Fruit fly (Drosophila melanogaster) whole organism, wandering third instar larva: ENCODE data around the gene CG16903.

ENCODE experiments used
- Abd-B ChIP-seq: fragments of >200 bp; optimal IDR thresholded peaks from 2 replicates; lab custom pipeline; 2017; ENCODE audit warnings: missing biosample characterization, missing genetic modification characterization
- CG32264 ChIP-seq: fragments of 200-800 bp; sonication (Bioruptor generic); optimal IDR thresholded peaks from 2 replicates; lab custom pipeline; 2016; ENCODE audit warnings: missing biosample characterization, missing genetic modification characterization
- CG9705 ChIP-seq: fragments of 200-800 bp; sonication (Bioruptor generic); optimal IDR thresholded peaks from 2 replicates; lab custom pipeline; 2018; ENCODE audit warnings: missing biosample characterization, mild to moderate bottlenecking, missing genetic modification characterization
- CrebA ChIP-seq: fragments of 200-800 bp; sonication (Bioruptor generic); optimal IDR thresholded peaks from 2 replicates; lab custom pipeline; 2016; ENCODE audit warnings: missing biosample characterization, mild to moderate bottlenecking, missing genetic modification characterization, borderline replicate concordance
- Dfd ChIP-seq: fragments of >200 bp; optimal IDR thresholded peaks from 2 replicates; lab custom pipeline; 2017; ENCODE audit warnings: missing biosample characterization, missing genetic modification characterization
- Dif ChIP-seq: fragments of 200-275, 200-300 bp; sonication (Bioruptor generic); optimal IDR thresholded peaks from 2 replicates; lab custom pipeline; 2018; ENCODE audit warnings: missing biosample characterization, missing genetic modification characterization; ENCODE audit not compliant: partially characterized antibody
- GATAd ChIP-seq: sonication (Bioruptor generic); optimal IDR thresholded peaks from 2 replicates; lab custom pipeline; 2016; ENCODE audit warnings: missing biosample characterization, missing genetic modification characterization
- HLH106 ChIP-seq: fragments of 200-800 bp; optimal IDR thresholded peaks from 3 replicates; lab custom pipeline; 2019; ENCODE audit warnings: missing biosample characterization, mild to moderate bottlenecking, missing genetic modification characterization, moderate library complexity
- Hnf4 ChIP-seq: fragments of 200-800 bp; sonication (Bioruptor generic); optimal IDR thresholded peaks from 2 replicates; lab custom pipeline; 2016; ENCODE audit warnings: missing biosample characterization, mild to moderate bottlenecking, missing genetic modification characterization
- Hr78 ChIP-seq: fragments of >200 bp; optimal IDR thresholded peaks from 2 replicates; lab custom pipeline; 2017; ENCODE audit warnings: missing biosample characterization, missing genetic modification characterization
- Hr83 ChIP-seq: fragments of 200-300 bp; sonication (Bioruptor generic); optimal IDR thresholded peaks from 2 replicates; lab custom pipeline; 2016; ENCODE audit warnings: missing biosample characterization, mild to moderate bottlenecking, missing genetic modification characterization, moderate library complexity; ENCODE audit not compliant: poor library complexity, severe bottlenecking
- Jra ChIP-seq: sonication (Bioruptor generic); optimal IDR thresholded peaks from 2 replicates; lab custom pipeline; 2016; ENCODE audit warnings: missing biosample characterization, missing genetic modification characterization
- Mio ChIP-seq: sonication (Bioruptor generic); optimal IDR thresholded peaks from 2 replicates; lab custom pipeline; 2016; ENCODE audit warnings: missing biosample characterization, missing genetic modification characterization
- Myc ChIP-seq: fragments of >200 bp; optimal IDR thresholded peaks from 2 replicates; lab custom pipeline; 2017
- N ChIP-seq: fragments of >200 bp; optimal IDR thresholded peaks from 2 replicates; lab custom pipeline; 2018; ENCODE audit warnings: missing biosample characterization, missing external identifiers, missing genetic modification characterization
- OdsH ChIP-seq: fragments of 200-800 bp; sonication (Bioruptor generic); optimal IDR thresholded peaks from 2 replicates; lab custom pipeline; 2016; ENCODE audit warnings: missing biosample characterization, mild to moderate bottlenecking, missing genetic modification characterization
- Rel ChIP-seq, 2 experiments: fragments of 200-800 bp; sonication (Bioruptor generic) in 1 of 2; optimal IDR thresholded peaks; 2 replicates in 1 of 2; 3 replicates in 1 of 2; lab custom pipeline; 2016 to 2019; ENCODE audit warnings: mild to moderate bottlenecking in 2 of 2, missing biosample characterization in 2 of 2, missing genetic modification characterization in 2 of 2, moderate library complexity in 1 of 2
- Sp1 ChIP-seq: fragments of 200-800 bp; sonication (Bioruptor generic); optimal IDR thresholded peaks from 3 replicates; lab custom pipeline; 2019; ENCODE audit warnings: missing biosample characterization, mild to moderate bottlenecking, missing genetic modification characterization, moderate library complexity
- Vsx2 ChIP-seq: fragments of 200-300, 225-300 bp; sonication (Bioruptor generic); optimal IDR thresholded peaks from 2 replicates; lab custom pipeline; 2018; ENCODE audit warnings: missing biosample characterization, missing genetic modification characterization; ENCODE audit not compliant: partially characterized antibody
- br ChIP-seq: fragments of 200-800 bp; sonication (Bioruptor generic); optimal IDR thresholded peaks from 2 replicates; lab custom pipeline; 2016; ENCODE audit warnings: missing biosample characterization, missing genetic modification characterization
- brk ChIP-seq: fragments of 200-800 bp; sonication (Bioruptor generic); optimal IDR thresholded peaks from 2 replicates; lab custom pipeline; 2016; ENCODE audit warnings: missing biosample characterization, mild to moderate bottlenecking, missing genetic modification characterization
- dl ChIP-seq, 2 experiments: fragments of 175-275, 200-275 bp in 1 of 2; fragments of 200-275 bp in 1 of 2; sonication (Bioruptor generic); optimal IDR thresholded peaks; lab custom pipeline; 2018; ENCODE audit warnings: mild to moderate bottlenecking in 2 of 2, missing biosample characterization in 2 of 2, missing genetic modification characterization in 2 of 2, moderate library complexity in 2 of 2; ENCODE audit not compliant: partially characterized antibody in 2 of 2, insufficient read depth in 1 of 2
- dmrt93B ChIP-seq: fragments of 200-800 bp; sonication (Bioruptor generic); optimal IDR thresholded peaks from 2 replicates; lab custom pipeline; 2018; ENCODE audit warnings: missing biosample characterization, mild to moderate bottlenecking, missing genetic modification characterization
- dsf ChIP-seq: sonication (Bioruptor generic); optimal IDR thresholded peaks from 2 replicates; lab custom pipeline; 2016; ENCODE audit warnings: missing biosample characterization, missing genetic modification characterization, borderline replicate concordance
- ey ChIP-seq: fragments of 200-800 bp; sonication (Bioruptor generic); optimal IDR thresholded peaks from 2 replicates; lab custom pipeline; 2016; ENCODE audit warnings: missing biosample characterization, missing genetic modification characterization
- foxo ChIP-seq, 2 experiments: fragments of 200-800 bp; sonication (Bioruptor generic); optimal IDR thresholded peaks; 2 replicates in 1 of 2; 3 replicates in 1 of 2; lab custom pipeline; 2016 to 2017; ENCODE audit warnings: missing biosample characterization in 2 of 2, missing genetic modification characterization in 2 of 2
- fru ChIP-seq: fragments of 200-800 bp; sonication (Bioruptor generic); optimal IDR thresholded peaks from 3 replicates; lab custom pipeline; 2016; ENCODE audit warnings: missing biosample characterization, mild to moderate bottlenecking, missing genetic modification characterization
- h ChIP-seq: fragments of 200-800 bp; sonication (Bioruptor generic); optimal IDR thresholded peaks from 3 replicates; lab custom pipeline; 2016; ENCODE audit warnings: missing biosample characterization, mild to moderate bottlenecking, missing genetic modification characterization
- jim ChIP-seq: fragments of 175-275, 200-325 bp; sonication (Bioruptor generic); optimal IDR thresholded peaks from 2 replicates; lab custom pipeline; 2016; ENCODE audit warnings: missing biosample characterization, mild to moderate bottlenecking, missing genetic modification characterization
- lola ChIP-seq: fragments of >200 bp; optimal IDR thresholded peaks from 2 replicates; lab custom pipeline; 2017; ENCODE audit warnings: missing biosample characterization, missing genetic modification characterization
- pan ChIP-seq: fragments of >200 bp; optimal IDR thresholded peaks from 2 replicates; lab custom pipeline; 2017
- psq ChIP-seq: fragments of 200-800 bp; sonication (Bioruptor generic); optimal IDR thresholded peaks from 3 replicates; lab custom pipeline; 2017; ENCODE audit warnings: missing biosample characterization, mild to moderate bottlenecking, missing genetic modification characterization, moderate library complexity
- rgr ChIP-seq: fragments of 200-800 bp; sonication (Bioruptor generic); optimal IDR thresholded peaks from 3 replicates; lab custom pipeline; 2016; ENCODE audit warnings: missing biosample characterization, mild to moderate bottlenecking, missing genetic modification characterization
- sage ChIP-seq: fragments of 200-800 bp; sonication (Bioruptor generic); optimal IDR thresholded peaks from 2 replicates; lab custom pipeline; 2016; ENCODE audit warnings: missing biosample characterization, mild to moderate bottlenecking, missing genetic modification characterization
- sv ChIP-seq: fragments of 200-800 bp; sonication (Bioruptor generic); optimal IDR thresholded peaks from 3 replicates; lab custom pipeline; 2016; ENCODE audit warnings: missing biosample characterization, missing genetic modification characterization
- tai ChIP-seq: sonication (Bioruptor generic); optimal IDR thresholded peaks from 2 replicates; lab custom pipeline; 2016; ENCODE audit warnings: missing biosample characterization, missing genetic modification characterization
- usp ChIP-seq: fragments of >200 bp; optimal IDR thresholded peaks from 2 replicates; lab custom pipeline; 2017; ENCODE audit warnings: missing biosample characterization, missing genetic modification characterization
- woc ChIP-seq: sonication (Bioruptor generic); optimal IDR thresholded peaks from 2 replicates; lab custom pipeline; 2016; ENCODE audit warnings: missing biosample characterization, mild to moderate bottlenecking, missing genetic modification characterization

The CG16903 gene

dm6 chrX:2083678-2084162 lies 3.5 kb upstream of the CG16903 start (continued):
- peak; percentile 82 for TF ChIP-seq psq (GFP tag; lab: Kevin White, UChicago)
- no peak for TF ChIP-seq N (GFP tag; lab: Kevin White, UChicago)

DNA sequence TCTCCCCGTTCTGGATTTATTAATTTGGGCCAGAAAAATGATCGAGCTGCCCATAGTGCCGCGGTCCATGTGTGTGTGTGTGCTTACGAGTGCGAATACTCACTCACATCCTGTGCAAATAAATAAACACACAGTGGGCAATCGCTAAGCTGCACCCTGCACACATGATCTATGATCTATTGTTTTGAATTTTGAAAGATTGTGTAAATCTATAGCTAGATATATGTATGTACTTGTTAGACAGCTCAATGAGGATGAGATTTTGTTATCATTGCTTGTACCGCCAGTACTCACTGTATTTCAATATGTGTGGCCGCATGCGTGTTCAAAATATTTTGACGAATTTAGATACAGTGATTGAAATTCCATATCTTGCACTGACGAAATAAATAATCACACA lies 2.9 kb upstream of the CG16903 start:
- TF ChIP-seq tai (GFP tag; lab: Kevin White, UChicago) (no peak), usp (GFP tag; lab: Kevin White, UChicago) (no peak), sage (no peak), OdsH (GFP tag; lab: Kevin White, UChicago) (peak; percentile 86), h (GFP tag; lab: Kevin White, UChicago) (peak; percentile 92), dl (GFP tag; optimal IDR thresholded peaks at IDR 0.05; lab: Kevin White, UChicago; ENCODE audit: insufficient read depth in 1 of 2, partially characterized antibody in 2 of 2) (no peak), lola (GFP tag; lab: Kevin White, UChicago) (no peak), dsf (peak; percentile 22), CG9705 (peak; percentile 74), jim (GFP tag; lab: Kevin White, UChicago) (no peak), CG32264 (GFP tag; lab: Kevin White, UChicago) (peak; percentile 77), CrebA (no peak), psq (GFP tag; lab: Kevin White, UChicago) (peak; percentile 71), HLH106 (peak; percentile 92), Rel (GFP tag; optimal IDR thresholded peaks at IDR 0.05; lab: Kevin White, UChicago) (peak; percentile 1), Rel (tag; optimal IDR thresholded peaks at IDR 0.05; lab: Kevin White, UChicago) (peak; percentile 58), Dfd (no peak), woc (GFP tag; lab: Kevin White, UChicago) (peak; percentile 59), rgr (GFP tag; lab: Kevin White, UChicago) (peak; percentile 94), Hr78 (GFP tag; lab: Kevin White, UChicago) (no peak), Hnf4 (GFP tag; lab: Kevin White, UChicago) (peak; percentile 92), ey (peak; percentile 94), brk (GFP tag; lab: Kevin White, UChicago) (no peak), dmrt93B (peak; percentile 82), pan (no peak), Hr83 (GFP tag; lab: Kevin White, UChicago) (peak; percentile 42), N (GFP tag; lab: Kevin White, UChicago) (no peak), Mio (GFP tag; lab: Kevin White, UChicago) (peak; percentile 70), Sp1 (GFP tag; lab: Kevin White, UChicago) (peak; percentile 84), fru (GFP tag; lab: Kevin White, UChicago) (peak; percentile 89), Abd-B (no peak), br (GFP tag; lab: Kevin White, UChicago) (peak; percentile 89), Myc (lab: Kevin White, UChicago) (no peak), Jra (GFP tag; lab: Kevin White, UChicago) (peak; percentile 44), foxo (GFP tag; optimal IDR thresholded peaks at IDR 0.05; lab: Kevin White, UChicago) (peak; percentile 78 to 91), GATAd (GFP tag; lab: Kevin White, UChicago) (no peak), sv (GFP tag; lab: Kevin White, UChicago) (peak; percentile 25), Vsx2 (GFP tag; lab: Kevin White, UChicago) (no peak)
- TF ChIP-seq, all 38 proteins: peak for 21

- TF ChIP-seq Dif (no peak), dl (GFP tag; optimal IDR thresholded peaks at IDR 0.05; lab: Kevin White, UChicago; ENCODE audit: insufficient read depth in 1 of 2, partially characterized antibody in 2 of 2) (no peak), OdsH (GFP tag; lab: Kevin White, UChicago) (no peak), foxo (GFP tag; optimal IDR thresholded peaks at IDR 0.05; lab: Kevin White, UChicago) (no peak), psq (GFP tag; lab: Kevin White, UChicago) (no peak), Mio (GFP tag; lab: Kevin White, UChicago) (no peak), Hnf4 (GFP tag; lab: Kevin White, UChicago) (no peak)
These were observed 1.7 kb upstream of the CG16903 start for dm6 chrX:2081848-2082365.
